Fruit fly (Drosophila melanogaster) whole organism, embryonic: ENCODE measurements around the gene CG17768.

ENCODE experiments used
- ATbp ChIP-seq: fragments of 200-800 bp; sonication (Bioruptor generic); optimal IDR thresholded peaks from 2 replicates; lab custom pipeline; 2017; ENCODE audit warnings: missing biosample characterization, mild to moderate bottlenecking, missing genetic modification characterization, missing genetic modification reagents
- Awh ChIP-seq: fragments of 200-800 bp; sonication (Bioruptor generic); IDR thresholded peaks from 2 replicates; pipeline ENCODE4, ENCODE4 v1.3.6; 2022; ENCODE audit warnings: missing biosample characterization, missing genetic modification characterization
- CG10959 ChIP-seq: fragments of 200-800 bp; sonication (Bioruptor generic); IDR thresholded peaks from 2 replicates; pipeline ENCODE4 v1.3.6; 2022; ENCODE audit warnings: missing biosample characterization, missing genetic modification characterization
- CG15479 ChIP-seq: fragments of 200-800 bp; sonication (Bioruptor generic); optimal IDR thresholded peaks from 3 replicates; lab custom pipeline; 2019; ENCODE audit warnings: missing biosample characterization, mild to moderate bottlenecking, missing genetic modification characterization, moderate library complexity
- CG2202 ChIP-seq: fragments of 200-800 bp; sonication (Bioruptor generic); optimal IDR thresholded peaks from 2 replicates; lab custom pipeline; 2018; ENCODE audit warnings: missing biosample characterization, mild to moderate bottlenecking, missing genetic modification characterization
- CG3163 ChIP-seq: fragments of 200-800 bp; sonication (Bioruptor generic); optimal IDR thresholded peaks from 3 replicates; lab custom pipeline; 2016; ENCODE audit warnings: missing biosample characterization, missing genetic modification characterization
- CG33557 ChIP-seq: fragments of 200-800 bp; sonication (Bioruptor generic); optimal IDR thresholded peaks from 2 replicates; lab custom pipeline; 2019; ENCODE audit warnings: missing biosample characterization, mild to moderate bottlenecking, missing genetic modification characterization, moderate library complexity
- CG34224 ChIP-seq: fragments of 200-800 bp; sonication (Bioruptor generic); IDR thresholded peaks from 3 replicates; pipeline ENCODE4 v1.3.6; 2022; ENCODE audit warnings: missing biosample characterization, missing genetic modification characterization; ENCODE audit not compliant: partially characterized antibody
- CG4282 ChIP-seq: fragments of 200-800 bp; sonication (Bioruptor generic); optimal IDR thresholded peaks from 2 replicates; lab custom pipeline; 2016; ENCODE audit warnings: missing biosample characterization, missing genetic modification characterization
- CG7963 ChIP-seq: fragments of 200-800 bp; sonication (Bioruptor generic); IDR thresholded peaks from 3 replicates; pipeline ENCODE4 v1.3.6; 2022; ENCODE audit warnings: missing biosample characterization, missing genetic modification characterization; ENCODE audit not compliant: partially characterized antibody
- CG8281 ChIP-seq: fragments of 200-800 bp; sonication (Bioruptor generic); optimal IDR thresholded peaks from 2 replicates; lab custom pipeline; 2018; ENCODE audit warnings: missing biosample characterization, mild to moderate bottlenecking, missing genetic modification characterization, moderate library complexity
- CG8290 ChIP-seq, 3 experiments: fragments of 200-800 bp; sonication (Bioruptor generic); optimal IDR thresholded peaks; 2 replicates each; lab custom pipeline; 2016 to 2019; ENCODE audit warnings: missing biosample characterization in 3 of 3, missing genetic modification characterization in 3 of 3, mild to moderate bottlenecking in 2 of 3, moderate library complexity in 1 of 3
- CG9437 ChIP-seq: fragments of 200-800 bp; sonication (Bioruptor generic); optimal IDR thresholded peaks from 2 replicates; lab custom pipeline; 2018; ENCODE audit warnings: missing biosample characterization, mild to moderate bottlenecking, missing genetic modification characterization
- CG9817 ChIP-seq: fragments of 200-800 bp; sonication (Bioruptor generic); optimal IDR thresholded peaks from 2 replicates; lab custom pipeline; 2018; ENCODE audit warnings: missing biosample characterization, mild to moderate bottlenecking, missing genetic modification characterization, moderate library complexity
- CG9876 ChIP-seq: fragments of 200-800 bp; sonication (Bioruptor generic); optimal IDR thresholded peaks from 2 replicates; lab custom pipeline; 2016; ENCODE audit warnings: missing biosample characterization, missing genetic modification characterization
- CHES-1-like ChIP-seq: fragments of 200-800 bp; sonication (Bioruptor generic); optimal IDR thresholded peaks from 2 replicates; lab custom pipeline; 2016; ENCODE audit warnings: missing biosample characterization, missing genetic modification characterization
- CoRest ChIP-seq: fragments of 200-800 bp; sonication (Bioruptor generic); optimal IDR thresholded peaks from 3 replicates; lab custom pipeline; 2018; ENCODE audit warnings: missing biosample characterization, mild to moderate bottlenecking, missing genetic modification characterization, moderate library complexity
- CrebB ChIP-seq: fragments of 200-800 bp; sonication (Bioruptor generic); optimal IDR thresholded peaks from 3 replicates; lab custom pipeline; 2018; ENCODE audit warnings: missing biosample characterization, mild to moderate bottlenecking, missing genetic modification characterization
- Dfd ChIP-seq, 2 experiments: fragments of >200 bp; optimal IDR thresholded peaks; 2 replicates each; lab custom pipeline; 2017; ENCODE audit warnings: missing biosample characterization in 2 of 2, missing genetic modification characterization in 2 of 2
- H15 ChIP-seq: fragments of 200-800 bp; sonication (Bioruptor generic); IDR thresholded peaks from 3 replicates; pipeline ENCODE4 v1.3.6; 2022; ENCODE audit warnings: missing biosample characterization, missing genetic modification characterization
- Hmr ChIP-seq: fragments of 200-800 bp; sonication (Bioruptor generic); optimal IDR thresholded peaks from 3 replicates; lab custom pipeline; 2017; ENCODE audit warnings: mild to moderate bottlenecking, missing biosample characterization, missing genetic modification reagents, missing genetic modification characterization
- NC2β ChIP-seq: fragments of 200-800 bp; sonication (Bioruptor generic); optimal IDR thresholded peaks from 2 replicates; lab custom pipeline; 2016; ENCODE audit warnings: missing biosample characterization, missing genetic modification characterization
- Ptx1 ChIP-seq: fragments of 200-800 bp; sonication (Bioruptor generic); IDR thresholded peaks from 2 replicates; pipeline ENCODE4 v1.3.6; 2022; ENCODE audit warnings: missing biosample characterization, missing genetic modification characterization
- Ravus ChIP-seq: fragments of 200-800 bp; sonication (Bioruptor generic); IDR thresholded peaks from 2 replicates; pipeline ENCODE4 v1.3.6; 2022; ENCODE audit warnings: missing biosample characterization, missing genetic modification characterization
- Rfx ChIP-seq: fragments of 200-800 bp; sonication (Bioruptor generic); IDR thresholded peaks from 2 replicates; pipeline ENCODE4 v1.3.6; 2022; ENCODE audit warnings: missing biosample characterization, missing genetic modification characterization
- ab ChIP-seq: fragments of 200-800 bp; sonication (Bioruptor generic); optimal IDR thresholded peaks from 2 replicates; lab custom pipeline; 2016; ENCODE audit warnings: missing biosample characterization, missing genetic modification characterization
- ase ChIP-seq: fragments of 200-800 bp; sonication (Bioruptor generic); IDR thresholded peaks from 3 replicates; pipeline ENCODE4 v1.3.6; 2022; ENCODE audit warnings: missing biosample characterization, missing genetic modification characterization
- ci ChIP-seq: fragments of 200-800 bp; sonication (Bioruptor generic); IDR thresholded peaks from 3 replicates; pipeline ENCODE4 v1.3.6; 2022; ENCODE audit warnings: missing biosample characterization, missing genetic modification characterization
- croc ChIP-seq: fragments of 200-800 bp; sonication (Bioruptor generic); conservative IDR thresholded peaks from 3 replicates; pipeline ENCODE4 v1.3.6; 2022; ENCODE audit warnings: missing biosample characterization, missing genetic modification characterization
- cwo ChIP-seq: fragments of 200-800 bp; sonication (Bioruptor generic); optimal IDR thresholded peaks from 3 replicates; lab custom pipeline; 2017; ENCODE audit warnings: missing biosample characterization, missing genetic modification characterization, mild to moderate bottlenecking, moderate library complexity, missing genetic modification reagents
- danr ChIP-seq: fragments of 200-800 bp; sonication (Bioruptor generic); IDR thresholded peaks from 2 replicates; pipeline ENCODE4 v1.3.6; 2022; ENCODE audit warnings: missing biosample characterization, missing genetic modification characterization
- esg ChIP-seq: fragments of 200-800 bp; sonication (Bioruptor generic); conservative IDR thresholded peaks from 2 replicates; pipeline ENCODE4 v1.3.6; 2022; ENCODE audit warnings: missing biosample characterization, missing genetic modification characterization
- fd64A ChIP-seq: fragments of 200-800 bp; sonication (Bioruptor generic); optimal IDR thresholded peaks from 3 replicates; lab custom pipeline; 2018; ENCODE audit warnings: missing biosample characterization, mild to moderate bottlenecking, missing genetic modification characterization
- gcm ChIP-seq: fragments of 200-800 bp; sonication (Bioruptor generic); optimal IDR thresholded peaks from 2 replicates; lab custom pipeline; 2019; ENCODE audit warnings: missing biosample characterization, mild to moderate bottlenecking, missing genetic modification characterization, moderate library complexity
- gcm2 ChIP-seq: fragments of 200-800 bp; sonication (Bioruptor generic); optimal IDR thresholded peaks from 2 replicates; lab custom pipeline; 2016; ENCODE audit warnings: missing biosample characterization, missing genetic modification characterization
- grn ChIP-seq: fragments of 200-800 bp; sonication (Bioruptor generic); optimal IDR thresholded peaks from 3 replicates; lab custom pipeline; 2017; ENCODE audit warnings: missing biosample characterization, missing genetic modification characterization
- gt ChIP-seq: fragments of 200-800 bp; sonication (Bioruptor generic); IDR thresholded peaks from 2 replicates; pipeline ENCODE4 v1.3.6; 2022; ENCODE audit warnings: missing biosample characterization, missing genetic modification characterization
- pan ChIP-seq, 4 experiments: fragments of >200 bp in 3 of 4; fragments of 200-800 bp in 1 of 4; sonication (Bioruptor generic) in 1 of 4; optimal IDR thresholded peaks in 3 of 4; IDR thresholded peaks in 1 of 4; 2 replicates each; pipeline versions ENCODE4 v1.3.6 to Lab custom; 2017 to 2022; ENCODE audit warnings: missing biosample characterization in 2 of 4, missing genetic modification characterization in 2 of 4, mixed read lengths in 1 of 4
- pho ChIP-seq: fragments of 200-800 bp; sonication (Bioruptor generic); optimal IDR thresholded peaks from 2 replicates; lab custom pipeline; 2016; ENCODE audit warnings: missing biosample characterization, missing genetic modification characterization
- pzg ChIP-seq: fragments of 200-800 bp; sonication (Bioruptor generic); optimal IDR thresholded peaks from 3 replicates; lab custom pipeline; 2018; ENCODE audit warnings: missing biosample characterization, mild to moderate bottlenecking, missing genetic modification characterization, moderate library complexity
- repo ChIP-seq: fragments of 200-800 bp; sonication (Bioruptor generic); optimal IDR thresholded peaks from 2 replicates; lab custom pipeline; 2016; ENCODE audit warnings: missing biosample characterization, missing genetic modification characterization
- row ChIP-seq: fragments of 200-800 bp; sonication (Bioruptor generic); IDR thresholded peaks from 3 replicates; pipeline ENCODE4 v1.3.6; 2022; ENCODE audit warnings: missing biosample characterization, missing genetic modification characterization
- sima ChIP-seq: fragments of 200-800 bp; sonication (Bioruptor generic); optimal IDR thresholded peaks from 2 replicates; lab custom pipeline; 2016; ENCODE audit warnings: missing biosample characterization, missing genetic modification characterization
- slbo ChIP-seq: fragments of 200-800 bp; sonication (Bioruptor generic); IDR thresholded peaks from 2 replicates; pipeline ENCODE4 v1.3.6; 2022; ENCODE audit warnings: missing biosample characterization, missing genetic modification characterization
- slp2 ChIP-seq: fragments of 200-800 bp; sonication (Bioruptor generic); optimal IDR thresholded peaks from 2 replicates; lab custom pipeline; 2016; ENCODE audit warnings: missing biosample characterization, missing genetic modification characterization
- sug ChIP-seq: fragments of 200-800 bp; optimal IDR thresholded peaks from 2 replicates; lab custom pipeline; 2019; ENCODE audit warnings: missing biosample characterization, mild to moderate bottlenecking, missing genetic modification characterization, moderate library complexity
- unc-4 ChIP-seq: fragments of 200-800 bp; sonication (Bioruptor generic); IDR thresholded peaks from 2 replicates; pipeline ENCODE4 v1.3.6; 2022; ENCODE audit warnings: missing biosample characterization, missing genetic modification characterization; ENCODE audit not compliant: partially characterized antibody
- wor ChIP-seq: fragments of 200-800 bp; sonication (Bioruptor generic); IDR thresholded peaks from 2 replicates; pipeline ENCODE4 v1.3.6; 2022; ENCODE audit warnings: missing biosample characterization, missing genetic modification characterization
- zen2 ChIP-seq: fragments of 200-800 bp; sonication (Bioruptor generic); IDR thresholded peaks from 3 replicates; pipeline ENCODE4 v1.3.6; 2022; ENCODE audit warnings: missing biosample characterization, missing genetic modification characterization; ENCODE audit not compliant: partially characterized antibody
- zfh2 ChIP-seq: fragments of 200-800 bp; sonication (Bioruptor generic); optimal IDR thresholded peaks from 2 replicates; lab custom pipeline; 2016; ENCODE audit warnings: missing biosample characterization, missing genetic modification characterization

Gene CG17768

DNA sequence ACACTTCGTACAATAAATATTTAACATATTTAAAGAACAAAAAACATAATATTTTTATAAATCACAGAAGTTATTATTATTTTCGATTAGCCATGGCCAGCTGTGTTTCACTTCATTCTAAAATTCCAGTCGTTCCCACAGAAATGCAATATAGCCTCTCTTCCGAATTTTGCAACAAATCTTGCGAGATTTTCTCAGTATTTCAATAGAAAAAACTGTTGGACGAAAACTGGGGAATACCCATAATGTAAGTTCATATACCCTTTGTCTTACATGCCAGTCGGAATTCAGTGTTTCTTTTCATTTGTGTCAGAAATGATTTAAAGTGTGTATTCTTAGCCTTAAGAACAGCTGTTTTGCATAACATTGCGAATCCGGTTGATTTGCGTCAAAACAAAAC lies 48.5 kb downstream of the CG17768 start, which contains the start of the genes CtsL4 and ClpP (continued):
- TF ChIP-seq slbo (GFP tag; lab: Robert Waterston, UW) (peak; percentile 76), esg (GFP tag; lab: Robert Waterston, UW) (no peak), slp2 (GFP tag; lab: Kevin White, UChicago) (no peak), danr (no peak), CG9876 (GFP tag; lab: Kevin White, UChicago) (no peak), Hmr (no peak), gcm (no peak), ci (peak; percentile 49; the same call in 1 of the 3 replicates), grn (GFP tag; lab: Kevin White, UChicago) (no peak), ase (GFP tag; lab: Robert Waterston, UW) (peak; percentile 26; the same call in 1 of the 3 replicates), Rfx (GFP tag; lab: Robert Waterston, UW) (no peak; the same call in 1 of the 2 replicates), cwo (no peak), sug (tag; lab: Kevin White, UChicago) (no peak), CG3163 (GFP tag; lab: Kevin White, UChicago) (no peak), zfh2 (GFP tag; lab: Kevin White, UChicago) (peak; percentile 33), pho (GFP tag; lab: Kevin White, UChicago) (peak; percentile 23), Awh (GFP tag; lab: Robert Waterston, UW) (no peak), sima (GFP tag; lab: Kevin White, UChicago) (no peak), zen2 (GFP tag; lab: Robert Waterston, UW) (no peak), Dfd (GFP tag; optimal IDR thresholded peaks at IDR 0.05; lab: Kevin White, UChicago) (no peak), NC2β (GFP tag; lab: Kevin White, UChicago) (no peak), CG33557 (GFP tag; lab: Kevin White, UChicago) (peak; percentile 36), unc-4 (GFP tag; lab: Robert Waterston, UW) (no peak), row (peak; percentile 86), CG8290 (GFP tag; optimal IDR thresholded peaks at IDR 0.05; lab: Kevin White, UChicago) (peak; percentile 78), CG8290 (tag; optimal IDR thresholded peaks at IDR 0.05; lab: Kevin White, UChicago) (peak in 1 of 2 experiments; percentile 14), CG7963 (GFP tag; lab: Robert Waterston, UW) (no peak), Ptx1 (GFP tag; lab: Robert Waterston, UW) (peak; percentile 60), Ravus (GFP tag; lab: Robert Waterston, UW) (no peak), CHES-1-like (GFP tag; lab: Kevin White, UChicago) (peak; percentile 46), CG34224 (GFP tag; lab: Robert Waterston, UW) (no peak), CG4282 (GFP tag; lab: Kevin White, UChicago) (peak; percentile 2), repo (GFP tag; lab: Kevin White, UChicago) (no peak), ATbp (GFP tag; lab: Kevin White, UChicago) (no peak), wor (GFP tag; lab: Robert Waterston, UW) (no peak), ab (GFP tag; lab: Kevin White, UChicago) (no peak), CoRest (tag; lab: Kevin White, UChicago) (peak; percentile 75), CrebB (tag; lab: Kevin White, UChicago) (no peak), CG10959 (GFP tag; lab: Robert Waterston, UW) (no peak), pan (optimal IDR thresholded peaks at IDR 0.05; lab: Kevin White, UChicago) (no peak), pan (GFP tag; optimal IDR thresholded peaks at IDR 0.05 in 1 of 2, IDR thresholded peaks at IDR 0.05 in 1 of 2) (peak in 1 of 2 experiments; percentile 64), CG9437 (GFP tag; lab: Kevin White, UChicago) (peak; percentile 36), pzg (GFP tag; lab: Kevin White, UChicago) (peak; percentile 72), CG8281 (tag; lab: Kevin White, UChicago) (no peak), croc (GFP tag; lab: Robert Waterston, UW) (no peak; the same call in 2 of the 3 replicates), fd64A (GFP tag; lab: Kevin White, UChicago) (no peak), gt (GFP tag; lab: Robert Waterston, UW) (no peak), CG2202 (tag; lab: Kevin White, UChicago) (no peak), H15 (no peak), CG15479 (GFP tag; lab: Kevin White, UChicago) (peak; percentile 76), CG9817 (tag; lab: Kevin White, UChicago) (peak; percentile 34), gcm2 (no peak)
